Worm (Caenorhabditis elegans) whole organism, L4 larva: Measurements from ENCODE around the gene gbh-1.

Experiments used
- D1046.2 ChIP-seq: fragments of 200-800 bp; sonication (Bioruptor generic); IDR thresholded peaks from 2 replicates; pipeline ENCODE4 v1.3.6; 2022; ENCODE audit warnings: missing genetic modification characterization, missing compliant biosample characterization
- F26F4.8 ChIP-seq: fragments of 200-800 bp; sonication (Bioruptor generic); conservative IDR thresholded peaks from 2 replicates; pipeline ENCODE4 v1.3.6; 2022; ENCODE audit warnings: missing genetic modification characterization, missing compliant biosample characterization
- F49E8.2 ChIP-seq: sonication (generic microtip); optimal IDR thresholded peaks from 2 replicates; lab custom pipeline; 2016; ENCODE audit warnings: missing compliant biosample characterization, mild to moderate bottlenecking, missing genetic modification characterization, borderline replicate concordance
- T20F7.1 ChIP-seq: fragments of 200-800 bp; sonication (Bioruptor generic); optimal IDR thresholded peaks from 2 replicates; lab custom pipeline; 2018; ENCODE audit warnings: mild to moderate bottlenecking, missing genetic modification characterization, missing compliant biosample characterization
- Y5F2A.4 ChIP-seq: fragments of 200-800 bp; sonication (Bioruptor generic); optimal IDR thresholded peaks from 2 replicates; lab custom pipeline; 2018; ENCODE audit warnings: mild to moderate bottlenecking, missing genetic modification characterization, missing compliant biosample characterization
- ZK337.2 ChIP-seq: fragments of 200-800 bp; sonication (Bioruptor generic); IDR thresholded peaks from 2 replicates; pipeline ENCODE4 v1.3.6; 2022; ENCODE audit warnings: missing genetic modification reagents, missing genetic modification characterization, missing compliant biosample characterization
- ama-1 ChIP-seq: fragments of 150-350 bp; optimal IDR thresholded peaks from 2 replicates; lab custom pipeline; 2014; ENCODE audit warnings: inconsistent platforms, mixed read lengths
- ctbp-1 ChIP-seq: fragments of 200-800 bp; sonication (Bioruptor generic); IDR thresholded peaks from 2 replicates; pipeline ENCODE4 v1.3.6; 2022; ENCODE audit warnings: missing genetic modification reagents, missing genetic modification characterization, missing compliant biosample characterization
- daf-12 ChIP-seq: fragments of 150-350 bp; optimal IDR thresholded peaks from 2 replicates; lab custom pipeline; 2014; ENCODE audit warnings: missing biosample characterization, missing genetic modification reagents, missing genetic modification characterization
- daf-16 ChIP-seq, 3 experiments: sonication (generic microtip); optimal IDR thresholded peaks; 2 replicates each; lab custom pipeline; 2016 to 2017; ENCODE audit warnings: missing genetic modification characterization in 3 of 3, missing genetic modification reagents in 3 of 3, mild to moderate bottlenecking in 2 of 3, missing compliant biosample characterization in 2 of 3, missing biosample characterization in 1 of 3, moderate library complexity in 1 of 3
- dmd-6 ChIP-seq: fragments of 200-800 bp; sonication (Bioruptor generic); IDR thresholded peaks from 2 replicates; pipeline ENCODE4 v1.3.6; 2022; ENCODE audit warnings: missing genetic modification reagents, missing genetic modification characterization, missing compliant biosample characterization
- dpl-1 ChIP-seq: fragments of 150-350 bp; optimal IDR thresholded peaks from 2 replicates; lab custom pipeline; 2014; ENCODE audit warnings: missing biosample characterization, missing genetic modification reagents, missing genetic modification characterization
- fkh-10 ChIP-seq: fragments of 150-350 bp; optimal IDR thresholded peaks from 2 replicates; lab custom pipeline; 2014; ENCODE audit warnings: missing biosample characterization, missing genetic modification reagents, missing genetic modification characterization
- lim-7 ChIP-seq: fragments of 200-800 bp; sonication (Bioruptor generic); IDR thresholded peaks from 2 replicates; pipeline ENCODE4 v1.3.6; 2022; ENCODE audit warnings: missing genetic modification characterization, missing compliant biosample characterization
- lin-13 ChIP-seq: fragments of 150-350 bp; optimal IDR thresholded peaks from 2 replicates; lab custom pipeline; 2014; ENCODE audit warnings: missing biosample characterization, missing genetic modification reagents, missing genetic modification characterization
- madf-5 ChIP-seq, 2 experiments: fragments of 200-800 bp; sonication (Bioruptor generic); IDR thresholded peaks; 2 replicates each; pipeline ENCODE4 v1.3.6; 2022; ENCODE audit warnings: missing compliant biosample characterization in 2 of 2, missing genetic modification characterization in 2 of 2
- madf-9 ChIP-seq: fragments of 200-800 bp; sonication (Bioruptor generic); conservative IDR thresholded peaks from 2 replicates; pipeline ENCODE4 v1.3.6; 2022; ENCODE audit warnings: missing genetic modification reagents, missing genetic modification characterization, missing compliant biosample characterization
- mes-2 ChIP-seq: sonication (generic microtip); optimal IDR thresholded peaks from 2 replicates; lab custom pipeline; 2016; ENCODE audit warnings: missing genotype, mild to moderate bottlenecking, missing genetic modification characterization, missing compliant biosample characterization; ENCODE audit not compliant: poor library complexity, severe bottlenecking
- mxl-2 ChIP-seq: fragments of 200-800 bp; sonication (Bioruptor generic); conservative IDR thresholded peaks from 2 replicates; pipeline ENCODE4 v1.3.6; 2022; ENCODE audit warnings: missing genetic modification reagents, missing genetic modification characterization, missing compliant biosample characterization
- nhr-11 ChIP-seq: fragments of 150-350 bp; optimal IDR thresholded peaks from 2 replicates; lab custom pipeline; 2014; ENCODE audit warnings: missing biosample characterization, missing genetic modification characterization
- nhr-111 ChIP-seq: fragments of 200-800 bp; sonication (Bioruptor generic); optimal IDR thresholded peaks from 2 replicates; lab custom pipeline; 2018; ENCODE audit warnings: mild to moderate bottlenecking, missing genetic modification characterization, missing compliant biosample characterization
- nhr-237 ChIP-seq: sonication (generic microtip); optimal IDR thresholded peaks from 2 replicates; lab custom pipeline; 2017; ENCODE audit warnings: missing biosample characterization, missing genetic modification characterization
- nhr-28 ChIP-seq: fragments of 150-350 bp; optimal IDR thresholded peaks from 2 replicates; lab custom pipeline; 2014; ENCODE audit warnings: missing biosample characterization, missing genetic modification characterization
- nhr-42 ChIP-seq: fragments of 200-800 bp; sonication (Bioruptor generic); IDR thresholded peaks from 2 replicates; pipeline ENCODE4 v1.3.6; 2022; ENCODE audit warnings: missing genetic modification characterization, missing compliant biosample characterization
- nhr-6 ChIP-seq: fragments of 150-350 bp; optimal IDR thresholded peaks from 2 replicates; lab custom pipeline; 2014; ENCODE audit warnings: missing biosample characterization, missing genetic modification characterization
- pha-4 ChIP-seq, 2 experiments: fragments of 150-350 bp in 1 of 2; fragments of 200-800 bp in 1 of 2; sonication (Bioruptor generic) in 1 of 2; IDR thresholded peaks in 1 of 2; optimal IDR thresholded peaks in 1 of 2; 2 replicates each; pipeline versions ENCODE4 v1.3.6 to Lab custom; 2014 to 2022; ENCODE audit warnings: missing genetic modification characterization in 2 of 2, missing genetic modification reagents in 2 of 2, missing biosample characterization in 1 of 2, missing compliant biosample characterization in 1 of 2
- rbr-2 ChIP-seq: sonication (generic microtip); optimal IDR thresholded peaks from 2 replicates; lab custom pipeline; 2016; ENCODE audit warnings: missing genotype, missing genetic modification characterization, missing compliant biosample characterization
- skn-1 ChIP-seq: fragments of 150-350 bp; optimal IDR thresholded peaks from 2 replicates; lab custom pipeline; 2014; ENCODE audit warnings: missing biosample characterization, missing genetic modification characterization
- snpc-4 ChIP-seq: fragments of 150-350 bp; optimal IDR thresholded peaks from 2 replicates; lab custom pipeline; 2014; ENCODE audit warnings: missing biosample characterization, missing genetic modification characterization
- spr-3 ChIP-seq: fragments of 200-800 bp; sonication (Bioruptor generic); optimal IDR thresholded peaks from 2 replicates; lab custom pipeline; 2018; ENCODE audit warnings: mild to moderate bottlenecking, missing genetic modification characterization, missing compliant biosample characterization
- tra-1 ChIP-seq: fragments of 200-800 bp; sonication (Bioruptor generic); IDR thresholded peaks from 2 replicates; pipeline ENCODE4 v1.3.6; 2022; ENCODE audit warnings: missing genetic modification reagents, missing genetic modification characterization, missing compliant biosample characterization
- unc-130 ChIP-seq: sonication (generic microtip); optimal IDR thresholded peaks from 2 replicates; lab custom pipeline; 2016; ENCODE audit warnings: missing genetic modification reagents, missing genetic modification characterization, missing compliant biosample characterization
- unc-39 ChIP-seq: sonication (generic microtip); optimal IDR thresholded peaks from 2 replicates; lab custom pipeline; 2017; ENCODE audit warnings: missing biosample characterization, missing genetic modification characterization
- unc-62 ChIP-seq, 3 experiments: fragments of 150-350 bp in 1 of 3; sonication (generic microtip); optimal IDR thresholded peaks in 2 of 3; peaks in 1 of 3; 1 replicate in 1 of 3; 2 replicates in 2 of 3; lab custom pipeline; 2014 to 2017; ENCODE audit warnings: missing biosample characterization in 3 of 3, missing genetic modification characterization in 3 of 3, missing genetic modification reagents in 3 of 3, missing genotype in 1 of 3
- vab-7 ChIP-seq: fragments of 200-800 bp; sonication (Bioruptor generic); IDR thresholded peaks from 2 replicates; pipeline ENCODE4 v1.3.6; 2022; ENCODE audit warnings: missing genetic modification reagents, missing genetic modification characterization, missing compliant biosample characterization
- zag-1 ChIP-seq: fragments of 150-350 bp; optimal IDR thresholded peaks from 2 replicates; lab custom pipeline; 2014; ENCODE audit warnings: missing biosample characterization, missing genetic modification characterization

Gene gbh-1

ce11 chrII:10693655-10694054 is at the start of gene gbh-1 (continued):
- TF ChIP-seq ctbp-1 (GFP tag; lab: Robert Waterston, UW) (no peak), daf-12 (tag; lab: Kevin White, UChicago) (no peak), D1046.2 (GFP tag; lab: Robert Waterston, UW) (no peak), mxl-2 (no peak), nhr-6 (tag; lab: Kevin White, UChicago) (no peak), F26F4.8 (no peak), dmd-6 (GFP tag; lab: Robert Waterston, UW) (no peak; the same call in 1 of the 2 replicates), lin-13 (GFP tag; lab: Kevin White, UChicago) (no peak), skn-1 (tag; lab: Kevin White, UChicago) (no peak), fkh-10 (GFP tag; lab: Kevin White, UChicago) (no peak), snpc-4 (tag; lab: Kevin White, UChicago) (no peak), T20F7.1 (no peak), Y5F2A.4 (GFP tag; lab: Kevin White, UChicago) (no peak), daf-16 (GFP tag; optimal IDR thresholded peaks at IDR 0.05; lab: Kevin White, UChicago) (no peak), daf-16 (tag; optimal IDR thresholded peaks at IDR 0.05; lab: Kevin White, UChicago) (peak; percentile 31), rbr-2 (no peak), mes-2 (no peak), zag-1 (tag; lab: Kevin White, UChicago) (no peak), unc-130 (GFP tag; lab: Kevin White, UChicago) (no peak), ZK337.2 (GFP tag; lab: Robert Waterston, UW) (no peak), pha-4 (GFP tag; IDR thresholded peaks at IDR 0.05; lab: Robert Waterston, UW) (no peak), pha-4 (tag; optimal IDR thresholded peaks at IDR 0.05; lab: Kevin White, UChicago) (no peak), lim-7 (no peak), ama-1 (lab: Kevin White, UChicago) (no peak), madf-9 (GFP tag; lab: Robert Waterston, UW) (peak; percentile 73), nhr-237 (tag; lab: Kevin White, UChicago) (no peak), unc-39 (tag; lab: Kevin White, UChicago) (no peak), spr-3 (no peak), dpl-1 (GFP tag; lab: Kevin White, UChicago) (no peak)

DNA sequence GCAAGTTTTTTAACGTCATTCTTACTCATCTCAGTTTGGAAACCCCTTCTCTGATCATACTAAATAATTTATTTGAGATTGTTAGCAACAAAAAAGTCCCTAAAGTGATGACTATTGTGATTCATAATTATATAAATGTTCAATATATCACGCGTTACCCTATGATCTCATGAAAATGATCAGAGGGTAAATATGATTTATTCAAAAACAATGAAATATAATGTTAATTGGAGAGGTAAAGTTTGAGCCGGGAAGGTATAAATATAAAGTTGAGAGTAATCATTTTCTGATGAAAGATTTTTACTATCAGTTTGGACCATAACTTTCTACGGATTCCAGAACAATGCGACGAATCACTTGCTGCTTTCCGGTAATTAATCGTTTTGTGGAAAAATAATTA is 43.5 kb upstream of the gbh-1 start, which contains the start of gene C52A11.3:
TSS of gene C52A11.3 (plus strand) at position 301 of the 400 bp plus-strand sequence.
- TF ChIP-seq F49E8.2 (no peak), vab-7 (GFP tag; lab: Robert Waterston, UW) (no peak)

DNA sequence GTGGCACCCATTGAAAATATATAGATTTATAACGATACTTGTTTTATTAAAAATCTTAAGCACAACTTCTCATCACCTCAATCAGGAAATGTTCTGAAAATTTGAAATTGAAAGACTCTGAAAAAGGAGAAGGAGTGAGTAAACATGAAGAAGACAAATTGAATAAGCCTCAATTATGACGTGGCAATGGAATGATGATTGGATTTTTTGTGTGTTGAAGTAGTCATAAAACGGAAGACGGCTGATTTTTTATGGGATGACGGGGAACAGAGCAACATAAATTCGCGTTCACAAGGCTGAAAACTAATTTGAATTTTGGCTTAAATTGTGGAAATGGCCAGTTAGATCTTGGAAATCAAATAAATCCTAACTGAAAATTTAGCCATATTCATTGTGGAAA is 37.9 kb upstream of the gbh-1 start, which contains the start of gene glb-12:
TSS of gene glb-12 (minus strand) at position 101 of the 400 bp plus-strand sequence.
- TF ChIP-seq unc-62 (GFP tag; optimal IDR thresholded peaks at IDR 0.05 in 1 of 2; lab: Kevin White, UChicago) (peak in 1 of 2 experiments; percentile 48), unc-62 (tag; optimal IDR thresholded peaks at IDR 0.05; lab: Kevin White, UChicago) (no peak), madf-5 (GFP tag; IDR thresholded peaks at IDR 0.05; lab: Robert Waterston, UW) (no peak)

ce11 chrII:10730702-10731101 is 37.1 kb upstream of the gbh-1 start:
- TF ChIP-seq nhr-11 (tag; lab: Kevin White, UChicago) = peak; percentile 39
- no peak for TF ChIP-seq unc-62 (GFP tag; optimal IDR thresholded peaks at IDR 0.05 in 1 of 2; lab: Kevin White, UChicago)
- TF ChIP-seq unc-62 (tag; optimal IDR thresholded peaks at IDR 0.05; lab: Kevin White, UChicago) = no peak
- TF ChIP-seq, all 104 proteins: peak for 1

ce11 chrII:10723069-10723468 is 29.5 kb upstream of the gbh-1 start, which contains the start of gene C09G5.14:
C09G5.14 (minus strand) TSS chrII:10723169.
- no peak for TF ChIP-seq nhr-111 (GFP tag; lab: Kevin White, UChicago)
- no peak for TF ChIP-seq tra-1
- TF ChIP-seq unc-39 (tag; lab: Kevin White, UChicago) = no peak
- no peak for TF ChIP-seq daf-16 (GFP tag; optimal IDR thresholded peaks at IDR 0.05; lab: Kevin White, UChicago)
- no peak for TF ChIP-seq daf-16 (tag; optimal IDR thresholded peaks at IDR 0.05; lab: Kevin White, UChicago)
- no peak for TF ChIP-seq nhr-28 (tag; lab: Kevin White, UChicago)
- TF ChIP-seq nhr-42 (GFP tag; lab: Robert Waterston, UW) = no peak
